Fruit fly (Drosophila melanogaster) whole organism, embryonic: ENCODE data around the gene CG32176.

ENCODE experiments used
- Antp ChIP-seq: fragments of 200-800 bp; sonication (Bioruptor generic); optimal IDR thresholded peaks from 3 replicates; lab custom pipeline; 2016; ENCODE audit warnings: missing biosample characterization, missing genetic modification characterization
- CG10366 ChIP-seq: fragments of 200-800 bp; sonication (Bioruptor generic); IDR thresholded peaks from 2 replicates; pipeline ENCODE4 v1.3.6; 2022; ENCODE audit warnings: missing biosample characterization, missing genetic modification characterization
- CG10462 ChIP-seq: fragments of 200-800 bp; sonication (Bioruptor generic); optimal IDR thresholded peaks from 2 replicates; lab custom pipeline; 2016; ENCODE audit warnings: missing biosample characterization, missing genetic modification characterization
- CG11695 ChIP-seq: fragments of 200-800 bp; sonication (Bioruptor generic); IDR thresholded peaks from 3 replicates; pipeline ENCODE4 v1.3.6; 2022; ENCODE audit warnings: missing biosample characterization, missing genetic modification characterization
- CG12155 ChIP-seq: fragments of 200-800 bp; sonication (Bioruptor generic); optimal IDR thresholded peaks from 3 replicates; lab custom pipeline; 2016; ENCODE audit warnings: missing biosample characterization, missing genetic modification characterization
- CG12391 ChIP-seq: fragments of 200-800 bp; sonication (Bioruptor generic); optimal IDR thresholded peaks from 3 replicates; lab custom pipeline; 2018; ENCODE audit warnings: missing biosample characterization, mild to moderate bottlenecking, missing genetic modification characterization, moderate library complexity
- CG12659 ChIP-seq: fragments of 200-800 bp; sonication (Bioruptor generic); optimal IDR thresholded peaks from 3 replicates; lab custom pipeline; 2017; ENCODE audit warnings: mild to moderate bottlenecking, missing biosample characterization, missing genetic modification reagents, missing genetic modification characterization
- CG16815 ChIP-seq: fragments of 200-800 bp; sonication (Bioruptor generic); optimal IDR thresholded peaks from 3 replicates; lab custom pipeline; 2017; ENCODE audit warnings: missing biosample characterization, mild to moderate bottlenecking, missing genetic modification characterization
- CG17912 ChIP-seq: fragments of 200-800 bp; sonication (Bioruptor generic); optimal IDR thresholded peaks from 2 replicates; lab custom pipeline; 2018; ENCODE audit warnings: missing biosample characterization, mild to moderate bottlenecking, missing genetic modification characterization
- CG18262 ChIP-seq: fragments of 200-800 bp; optimal IDR thresholded peaks from 3 replicates; lab custom pipeline; 2019; ENCODE audit warnings: missing biosample characterization, mild to moderate bottlenecking, missing genetic modification characterization, moderate library complexity
- CG31365 ChIP-seq: fragments of 200-800 bp; sonication (Bioruptor generic); optimal IDR thresholded peaks from 2 replicates; lab custom pipeline; 2018; ENCODE audit warnings: missing biosample characterization, mild to moderate bottlenecking, missing genetic modification characterization
- CG34422 ChIP-seq: fragments of 200-800 bp; sonication (Bioruptor generic); IDR thresholded peaks from 3 replicates; pipeline ENCODE4 v1.3.6; 2022; ENCODE audit warnings: missing biosample characterization, missing genetic modification characterization
- CG4328 ChIP-seq: fragments of 200-800 bp; sonication (Bioruptor generic); optimal IDR thresholded peaks from 3 replicates; lab custom pipeline; 2017; ENCODE audit warnings: missing biosample characterization, missing genetic modification reagents, missing genetic modification characterization
- CG4424 ChIP-seq: fragments of 200-800 bp; sonication (Bioruptor generic); optimal IDR thresholded peaks from 3 replicates; lab custom pipeline; 2016; ENCODE audit warnings: missing biosample characterization, missing genetic modification characterization
- CG5245 ChIP-seq: fragments of 200-800 bp; sonication (Bioruptor generic); optimal IDR thresholded peaks from 3 replicates; lab custom pipeline; 2016; ENCODE audit warnings: missing biosample characterization, missing genetic modification characterization
- CG5953 ChIP-seq: fragments of 200-800 bp; sonication (Bioruptor generic); IDR thresholded peaks from 2 replicates; pipeline ENCODE4 v1.3.6; 2022; ENCODE audit warnings: missing biosample characterization, missing genetic modification characterization
- CG8359 ChIP-seq: fragments of 200-800 bp; sonication (Bioruptor generic); optimal IDR thresholded peaks from 2 replicates; lab custom pipeline; 2017; ENCODE audit warnings: missing biosample characterization, mild to moderate bottlenecking, missing genetic modification characterization, borderline replicate concordance
- CG8765 ChIP-seq: fragments of 200-800 bp; sonication (Bioruptor generic); IDR thresholded peaks from 2 replicates; pipeline ENCODE4 v1.3.6; 2022; ENCODE audit warnings: missing biosample characterization, missing genetic modification characterization
- CG9797 ChIP-seq: fragments of 200-800 bp; sonication (Bioruptor generic); optimal IDR thresholded peaks from 3 replicates; lab custom pipeline; 2018; ENCODE audit warnings: missing biosample characterization, mild to moderate bottlenecking, missing genetic modification characterization
- D ChIP-seq, 2 experiments: fragments of 200-800 bp in 1 of 2; fragments of >200 bp in 1 of 2; sonication (Bioruptor generic) in 1 of 2; optimal IDR thresholded peaks; 2 replicates in 1 of 2; 3 replicates in 1 of 2; lab custom pipeline; 2017; ENCODE audit warnings: mild to moderate bottlenecking in 1 of 2, missing biosample characterization in 1 of 2, missing genetic modification characterization in 1 of 2, missing genetic modification reagents in 1 of 2
- Drgx ChIP-seq: fragments of 200-800 bp; sonication (Bioruptor generic); IDR thresholded peaks from 2 replicates; pipeline ENCODE4 v1.3.6; 2022; ENCODE audit warnings: missing biosample characterization, missing genetic modification characterization
- HLH54F ChIP-seq: fragments of 200-800 bp; sonication (Bioruptor generic); optimal IDR thresholded peaks from 3 replicates; lab custom pipeline; 2016; ENCODE audit warnings: missing biosample characterization, missing genetic modification characterization
- Hmr ChIP-seq: fragments of 200-800 bp; sonication (Bioruptor generic); optimal IDR thresholded peaks from 3 replicates; lab custom pipeline; 2017; ENCODE audit warnings: mild to moderate bottlenecking, missing biosample characterization, missing genetic modification reagents, missing genetic modification characterization
- Nf-YB ChIP-seq: fragments of 200-800 bp; sonication (Bioruptor generic); optimal IDR thresholded peaks from 3 replicates; lab custom pipeline; 2019; ENCODE audit warnings: missing biosample characterization, mild to moderate bottlenecking, missing genetic modification characterization, moderate library complexity
- Oli ChIP-seq: fragments of 200-800 bp; sonication (Bioruptor generic); optimal IDR thresholded peaks from 2 replicates; lab custom pipeline; 2018; ENCODE audit warnings: missing biosample characterization, mild to moderate bottlenecking, missing genetic modification characterization, moderate library complexity
- PHDP ChIP-seq: fragments of 200-800 bp; sonication (Bioruptor generic); optimal IDR thresholded peaks from 3 replicates; lab custom pipeline; 2018; ENCODE audit warnings: missing biosample characterization, mild to moderate bottlenecking, missing genetic modification characterization, moderate library complexity
- Scr ChIP-seq: fragments of 200-800 bp; sonication (Bioruptor generic); IDR thresholded peaks from 2 replicates; pipeline ENCODE4 v1.3.6; 2022; ENCODE audit warnings: missing biosample characterization, missing genetic modification characterization; ENCODE audit not compliant: partially characterized antibody
- Stat92E ChIP-seq, 3 experiments: fragments of >200 bp in 2 of 3; fragments of 200-800 bp in 1 of 3; sonication (Bioruptor generic) in 1 of 3; optimal IDR thresholded peaks; 2 replicates each; lab custom pipeline; 2017 to 2019; ENCODE audit warnings: missing biosample characterization in 3 of 3, missing genetic modification characterization in 3 of 3, mild to moderate bottlenecking in 1 of 3, moderate library complexity in 1 of 3
- TFAM ChIP-seq: fragments of 200-800 bp; sonication (Bioruptor generic); optimal IDR thresholded peaks from 2 replicates; lab custom pipeline; 2017; ENCODE audit warnings: missing biosample characterization, missing genetic modification characterization, inconsistent platforms
- Usf ChIP-seq: fragments of 200-800 bp; sonication (Bioruptor generic); optimal IDR thresholded peaks from 2 replicates; lab custom pipeline; 2017; ENCODE audit warnings: missing genotype, missing biosample characterization, missing genetic modification characterization
- ara ChIP-seq: fragments of 200-800 bp; sonication (Bioruptor generic); IDR thresholded peaks from 2 replicates; pipeline ENCODE4 v1.3.6; 2022; ENCODE audit warnings: missing biosample characterization, missing genetic modification characterization
- cas ChIP-seq: fragments of 200-800 bp; sonication (Bioruptor generic); IDR thresholded peaks from 2 replicates; pipeline ENCODE4 v1.3.6; 2022; ENCODE audit warnings: missing biosample characterization, missing genetic modification characterization
- cg ChIP-seq: fragments of 200-800 bp; sonication (Bioruptor generic); optimal IDR thresholded peaks from 3 replicates; lab custom pipeline; 2019; ENCODE audit warnings: missing biosample characterization, mild to moderate bottlenecking, missing genetic modification characterization, moderate library complexity
- crol ChIP-seq: fragments of 200-800 bp; sonication (Bioruptor generic); IDR thresholded peaks from 2 replicates; pipeline ENCODE4 v1.3.6; 2022; ENCODE audit warnings: missing biosample characterization, missing genetic modification characterization
- dm ChIP-seq: fragments of 200-800 bp; sonication (Bioruptor generic); optimal IDR thresholded peaks from 3 replicates; lab custom pipeline; 2016; ENCODE audit warnings: missing biosample characterization, missing genetic modification characterization
- gsb-n ChIP-seq: fragments of 200-800 bp; sonication (Bioruptor generic); optimal IDR thresholded peaks from 3 replicates; lab custom pipeline; 2018; ENCODE audit warnings: missing biosample characterization, mild to moderate bottlenecking, missing genetic modification characterization
- jing ChIP-seq: fragments of 200-800 bp; sonication (Bioruptor generic); optimal IDR thresholded peaks from 2 replicates; lab custom pipeline; 2018; ENCODE audit warnings: missing biosample characterization, mild to moderate bottlenecking, missing genetic modification characterization
- lab ChIP-seq: fragments of 200-800 bp; sonication (Bioruptor generic); optimal IDR thresholded peaks from 3 replicates; lab custom pipeline; 2017; ENCODE audit warnings: missing biosample characterization, missing genetic modification characterization, mild to moderate bottlenecking, moderate library complexity, missing genetic modification reagents
- onecut ChIP-seq: fragments of 200-800 bp; sonication (Bioruptor generic); IDR thresholded peaks from 2 replicates; pipeline ENCODE4 v1.3.6; 2022; ENCODE audit warnings: missing biosample characterization, missing genetic modification characterization
- pho ChIP-seq: fragments of 200-800 bp; sonication (Bioruptor generic); optimal IDR thresholded peaks from 2 replicates; lab custom pipeline; 2016; ENCODE audit warnings: missing biosample characterization, missing genetic modification characterization
- ranshi ChIP-seq: fragments of 200-800 bp; sonication (Bioruptor generic); IDR thresholded peaks from 2 replicates; pipeline ENCODE4 v1.3.6; 2022; ENCODE audit warnings: missing biosample characterization, missing genetic modification characterization
- ro ChIP-seq: fragments of 200-800 bp; sonication (Bioruptor generic); IDR thresholded peaks from 2 replicates; pipeline ENCODE4 v1.3.6; 2022; ENCODE audit warnings: missing biosample characterization, missing genetic modification characterization
- sens-2 ChIP-seq: fragments of 200-800 bp; sonication (Bioruptor generic); IDR thresholded peaks from 2 replicates; pipeline ENCODE4 v1.3.6; 2022; ENCODE audit warnings: missing biosample characterization, missing genetic modification characterization
- sug ChIP-seq: fragments of 200-800 bp; optimal IDR thresholded peaks from 2 replicates; lab custom pipeline; 2019; ENCODE audit warnings: missing biosample characterization, mild to moderate bottlenecking, missing genetic modification characterization, moderate library complexity
- tll ChIP-seq, 2 experiments: fragments of 200-800 bp in 1 of 2; fragments of >200 bp in 1 of 2; sonication (Bioruptor generic) in 1 of 2; optimal IDR thresholded peaks; 2 replicates each; lab custom pipeline; 2017 to 2019; ENCODE audit warnings: missing biosample characterization in 2 of 2, missing genetic modification characterization in 2 of 2, mild to moderate bottlenecking in 1 of 2, moderate library complexity in 1 of 2
- unc-4 ChIP-seq: fragments of 200-800 bp; sonication (Bioruptor generic); IDR thresholded peaks from 2 replicates; pipeline ENCODE4 v1.3.6; 2022; ENCODE audit warnings: missing biosample characterization, missing genetic modification characterization; ENCODE audit not compliant: partially characterized antibody
- zf30C ChIP-seq: fragments of 200-800 bp; sonication (Bioruptor generic); optimal IDR thresholded peaks from 3 replicates; lab custom pipeline; 2018; ENCODE audit warnings: missing biosample characterization, mild to moderate bottlenecking, missing genetic modification characterization

CG32176 gene

DNA sequence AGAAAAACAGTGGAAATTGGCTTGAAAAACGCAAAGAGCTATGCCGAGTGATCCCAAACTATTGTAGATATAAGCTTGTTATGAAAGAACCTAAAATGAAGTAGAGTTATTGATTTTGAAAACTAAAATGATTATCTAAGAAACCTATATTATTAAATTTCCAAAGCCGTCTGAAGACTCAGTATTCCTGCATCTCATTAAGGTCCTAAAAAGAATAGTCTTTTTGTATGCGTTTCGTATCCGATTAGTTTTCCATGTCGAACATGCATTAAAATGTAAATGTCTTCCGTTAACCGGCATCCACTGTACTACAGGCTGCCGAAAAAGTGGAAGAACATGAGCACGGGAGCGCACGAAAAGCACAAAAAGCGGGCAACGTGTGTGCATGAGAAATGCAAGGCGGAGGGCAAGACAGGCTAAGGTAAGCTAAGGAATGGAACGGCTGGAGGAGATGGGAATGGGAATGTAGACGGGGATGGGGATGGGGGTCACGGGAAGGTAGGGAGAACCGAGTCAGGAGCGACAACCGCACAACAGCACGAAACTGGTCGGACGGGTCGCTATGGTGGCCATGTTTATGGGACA is 13.0 kb upstream of the CG32176 start (continued):
- TF ChIP-seq gsb-n (tag; lab: Kevin White, UChicago) (no peak), crol (GFP tag; lab: Robert Waterston, UW) (peak; percentile 12; the same call in 1 of the 2 replicates), ara (GFP tag; lab: Robert Waterston, UW) (no peak)

DNA sequence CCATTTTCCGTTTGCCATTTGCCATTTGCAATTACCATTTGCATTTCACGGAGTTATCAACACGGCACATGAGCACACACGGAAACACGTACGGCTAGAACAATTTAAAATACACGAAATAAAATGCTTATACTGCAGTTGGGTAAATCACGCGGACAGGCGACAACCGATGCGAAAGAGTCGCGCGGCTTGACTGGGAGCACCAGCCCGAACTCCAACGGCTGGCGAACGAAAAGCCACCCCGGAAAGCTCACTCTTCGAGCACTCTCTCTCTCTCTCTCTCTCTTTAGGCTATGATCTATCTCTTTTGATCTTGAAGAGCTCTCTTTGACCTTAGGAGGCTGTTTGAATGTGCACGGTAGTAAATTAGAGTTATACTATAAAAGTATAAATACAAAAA is 12.3 kb upstream of the CG32176 start, which contains the start of gene blot:
Gene blot (minus strand): TSS at position 196 of the 400 bp plus-strand sequence.
- TF ChIP-seq Usf (no peak), onecut (GFP tag; lab: Robert Waterston, UW) (no peak), dm (GFP tag; lab: Kevin White, UChicago) (no peak), HLH54F (GFP tag; lab: Kevin White, UChicago) (no peak), CG12155 (GFP tag; lab: Kevin White, UChicago) (no peak), CG10462 (GFP tag; lab: Kevin White, UChicago) (no peak), CG8359 (GFP tag; lab: Kevin White, UChicago) (no peak), Antp (GFP tag; lab: Kevin White, UChicago) (no peak), Hmr (GFP tag; lab: Kevin White, UChicago) (no peak), unc-4 (GFP tag; lab: Robert Waterston, UW) (peak; percentile 36; the same call in 1 of the 2 replicates), Oli (tag; lab: Kevin White, UChicago) (no peak), CG12391 (no peak), cg (GFP tag; lab: Kevin White, UChicago) (no peak), Scr (GFP tag; lab: Robert Waterston, UW) (no peak), sens-2 (no peak), jing (GFP tag; lab: Kevin White, UChicago) (no peak), Stat92E (GFP tag; optimal IDR thresholded peaks at IDR 0.05; lab: Kevin White, UChicago) (peak in 1 of 3 experiments; percentile 44), ro (GFP tag; lab: Robert Waterston, UW) (no peak), CG8765 (GFP tag; lab: Robert Waterston, UW) (no peak), CG31365 (no peak), CG11695 (no peak), ranshi (GFP tag; lab: Robert Waterston, UW) (peak; percentile 22; the same call in 1 of the 2 replicates), TFAM (no peak), CG5953 (no peak), Drgx (GFP tag; lab: Robert Waterston, UW) (peak; percentile 16; the same call in 1 of the 2 replicates), lab (no peak), CG18262 (no peak), CG4424 (GFP tag; lab: Kevin White, UChicago) (no peak), CG9797 (GFP tag; lab: Kevin White, UChicago) (no peak), CG4328 (GFP tag; lab: Kevin White, UChicago) (no peak), D (optimal IDR thresholded peaks at IDR 0.05; lab: Kevin White, UChicago) (no peak), D (GFP tag; optimal IDR thresholded peaks at IDR 0.05; lab: Kevin White, UChicago) (no peak), CG5245 (GFP tag; lab: Kevin White, UChicago) (no peak), CG12659 (GFP tag; lab: Kevin White, UChicago) (no peak), CG17912 (no peak), CG10366 (GFP tag; lab: Robert Waterston, UW) (no peak), PHDP (tag; lab: Kevin White, UChicago) (no peak), sug (tag; lab: Kevin White, UChicago) (no peak), cas (GFP tag; lab: Robert Waterston, UW) (no peak), CG34422 (GFP tag; lab: Robert Waterston, UW) (0 out of 3 replicates have a peak, but pooled peaks have one; percentile 26), zf30C (GFP tag; lab: Kevin White, UChicago) (no peak), CG16815 (GFP tag; lab: Kevin White, UChicago) (no peak), pho (GFP tag; lab: Kevin White, UChicago) (no peak), Nf-YB (GFP tag; lab: Kevin White, UChicago) (no peak), tll (GFP tag; optimal IDR thresholded peaks at IDR 0.05; lab: Kevin White, UChicago) (no peak)
